Fruit fly (Drosophila melanogaster) whole organism, embryonic: ENCODE measurements around the gene Lcp65Aa.

ENCODE experiments used
- Antp ChIP-seq: fragments of 200-800 bp; sonication (Bioruptor generic); optimal IDR thresholded peaks from 3 replicates; lab custom pipeline; 2016; ENCODE audit warnings: missing biosample characterization, missing genetic modification characterization
- Blimp-1 ChIP-seq: fragments of 200-800 bp; sonication (Bioruptor generic); optimal IDR thresholded peaks from 3 replicates; lab custom pipeline; 2018; ENCODE audit warnings: missing biosample characterization, missing genetic modification characterization, mild to moderate bottlenecking, moderate library complexity, missing genetic modification reagents
- CG10267 ChIP-seq: fragments of 200-800 bp; sonication (Bioruptor generic); optimal IDR thresholded peaks from 2 replicates; lab custom pipeline; 2018; ENCODE audit warnings: missing biosample characterization, mild to moderate bottlenecking, missing genetic modification characterization, moderate library complexity
- CG10366 ChIP-seq: fragments of 200-800 bp; sonication (Bioruptor generic); IDR thresholded peaks from 2 replicates; pipeline ENCODE4 v1.3.6; 2022; ENCODE audit warnings: missing biosample characterization, missing genetic modification characterization
- CG10431 ChIP-seq: fragments of 200-800 bp; sonication (Bioruptor generic); optimal IDR thresholded peaks from 3 replicates; lab custom pipeline; 2018; ENCODE audit warnings: missing biosample characterization, mild to moderate bottlenecking, missing genetic modification characterization
- CG11456 ChIP-seq: fragments of 200-800 bp; sonication (Bioruptor generic); IDR thresholded peaks from 3 replicates; pipeline ENCODE4 v1.3.6; 2022; ENCODE audit warnings: missing biosample characterization, missing genetic modification characterization
- CG12071 ChIP-seq: fragments of 200-800 bp; sonication (Bioruptor generic); optimal IDR thresholded peaks from 3 replicates; lab custom pipeline; 2018; ENCODE audit warnings: missing biosample characterization, mild to moderate bottlenecking, missing genetic modification characterization
- CG12942 ChIP-seq: fragments of 200-800 bp; sonication (Bioruptor generic); optimal IDR thresholded peaks from 3 replicates; lab custom pipeline; 2016; ENCODE audit warnings: missing biosample characterization, missing genetic modification characterization
- CG13424 ChIP-seq: fragments of 200-800 bp; sonication (Bioruptor generic); optimal IDR thresholded peaks from 2 replicates; lab custom pipeline; 2019; ENCODE audit warnings: missing biosample characterization, mild to moderate bottlenecking, missing genetic modification characterization, moderate library complexity
- CG13624 ChIP-seq: fragments of 200-800 bp; sonication (Bioruptor generic); optimal IDR thresholded peaks from 2 replicates; lab custom pipeline; 2016; ENCODE audit warnings: missing biosample characterization, missing genetic modification characterization
- CG15269 ChIP-seq: fragments of 200-800 bp; sonication (Bioruptor generic); optimal IDR thresholded peaks from 2 replicates; lab custom pipeline; 2018; ENCODE audit warnings: missing biosample characterization, mild to moderate bottlenecking, missing genetic modification characterization, moderate library complexity
- CG17328 ChIP-seq: fragments of 200-800 bp; sonication (Bioruptor generic); IDR thresholded peaks from 2 replicates; pipeline ENCODE4 v1.3.6; 2022; ENCODE audit warnings: missing biosample characterization, missing genetic modification characterization
- CG17359 ChIP-seq: fragments of 200-800 bp; sonication (Bioruptor generic); optimal IDR thresholded peaks from 3 replicates; lab custom pipeline; 2018; ENCODE audit warnings: missing biosample characterization, mild to moderate bottlenecking, missing genetic modification characterization, moderate library complexity
- CG30403 ChIP-seq: fragments of 200-800 bp; sonication (Bioruptor generic); optimal IDR thresholded peaks from 3 replicates; lab custom pipeline; 2016; ENCODE audit warnings: missing biosample characterization, missing genetic modification characterization
- CG3281 ChIP-seq: fragments of 200-800 bp; sonication (Bioruptor generic); optimal IDR thresholded peaks from 3 replicates; lab custom pipeline; 2017; ENCODE audit warnings: missing biosample characterization, mild to moderate bottlenecking, missing genetic modification characterization
- CG4820 ChIP-seq: fragments of 200-800 bp; sonication (Bioruptor generic); optimal IDR thresholded peaks from 3 replicates; lab custom pipeline; 2016; ENCODE audit warnings: missing biosample characterization, missing genetic modification characterization
- CG5953 ChIP-seq: fragments of 200-800 bp; sonication (Bioruptor generic); IDR thresholded peaks from 2 replicates; pipeline ENCODE4 v1.3.6; 2022; ENCODE audit warnings: missing biosample characterization, missing genetic modification characterization
- CG6689 ChIP-seq: fragments of 200-800 bp; sonication (Bioruptor generic); IDR thresholded peaks from 2 replicates; pipeline ENCODE4 v1.3.6; 2022; ENCODE audit warnings: missing biosample characterization, missing genetic modification characterization
- CG6765 ChIP-seq: fragments of 200-800 bp; sonication (Bioruptor generic); optimal IDR thresholded peaks from 3 replicates; lab custom pipeline; 2017; ENCODE audit warnings: missing biosample characterization, mild to moderate bottlenecking, missing genetic modification characterization
- CG8388 ChIP-seq: fragments of 200-800 bp; sonication (Bioruptor generic); optimal IDR thresholded peaks from 2 replicates; lab custom pipeline; 2019; ENCODE audit warnings: missing biosample characterization, mild to moderate bottlenecking, missing genetic modification characterization, moderate library complexity
- CG9797 ChIP-seq: fragments of 200-800 bp; sonication (Bioruptor generic); optimal IDR thresholded peaks from 3 replicates; lab custom pipeline; 2018; ENCODE audit warnings: missing biosample characterization, mild to moderate bottlenecking, missing genetic modification characterization
- Dip2 ChIP-seq: fragments of 200-800 bp; sonication (Bioruptor generic); IDR thresholded peaks from 2 replicates; pipeline ENCODE4 v1.3.6; 2022; ENCODE audit warnings: missing biosample characterization, missing genetic modification characterization
- E2f2 ChIP-seq: fragments of 200-800 bp; sonication (Bioruptor generic); IDR thresholded peaks from 2 replicates; pipeline ENCODE4 v1.3.6; 2022; ENCODE audit warnings: missing biosample characterization, missing genetic modification characterization
- Gug ChIP-seq: fragments of 200-800 bp; sonication (Bioruptor generic); IDR thresholded peaks from 4 replicates; pipeline ENCODE4 v1.3.6; 2022; ENCODE audit warnings: missing biosample characterization, missing genetic modification characterization
- HHEX ChIP-seq: fragments of 200-800 bp; sonication (Bioruptor generic); optimal IDR thresholded peaks from 3 replicates; lab custom pipeline; 2017; ENCODE audit warnings: missing biosample characterization, mild to moderate bottlenecking, missing genetic modification characterization, missing genetic modification reagents
- Hmx ChIP-seq: fragments of 200-800 bp; sonication (Bioruptor generic); optimal IDR thresholded peaks from 2 replicates; lab custom pipeline; 2016; ENCODE audit warnings: missing biosample characterization, missing genetic modification characterization
- Lhr ChIP-seq: fragments of 200-800 bp; sonication (Bioruptor generic); optimal IDR thresholded peaks from 3 replicates; lab custom pipeline; 2017; ENCODE audit warnings: mild to moderate bottlenecking, missing biosample characterization, missing genetic modification reagents, missing genetic modification characterization
- Lim3 ChIP-seq: fragments of 200-800 bp; sonication (Bioruptor generic); IDR thresholded peaks from 2 replicates; pipeline ENCODE4 v1.3.6; 2022; ENCODE audit warnings: missing biosample characterization, missing genetic modification characterization
- Pdp1 ChIP-seq, 2 experiments: fragments of 200-800 bp; sonication (Bioruptor generic); optimal IDR thresholded peaks; 3 replicates each; lab custom pipeline; 2016; ENCODE audit warnings: missing biosample characterization in 2 of 2, missing genetic modification characterization in 2 of 2, mild to moderate bottlenecking in 1 of 2, moderate library complexity in 1 of 2
- Ravus ChIP-seq: fragments of 200-800 bp; sonication (Bioruptor generic); IDR thresholded peaks from 2 replicates; pipeline ENCODE4 v1.3.6; 2022; ENCODE audit warnings: missing biosample characterization, missing genetic modification characterization
- Side ChIP-seq: fragments of 200-800 bp; sonication (Bioruptor generic); optimal IDR thresholded peaks from 2 replicates; lab custom pipeline; 2016; ENCODE audit warnings: missing biosample characterization, missing genetic modification characterization
- Sin3A ChIP-seq: fragments of >200 bp; optimal IDR thresholded peaks from 2 replicates; lab custom pipeline; 2018
- Sry-δ ChIP-seq: fragments of 200-800 bp; sonication (Bioruptor generic); optimal IDR thresholded peaks from 2 replicates; lab custom pipeline; 2016; ENCODE audit warnings: missing biosample characterization, missing genetic modification characterization
- Ssrp ChIP-seq: fragments of 200-800 bp; sonication (Bioruptor generic); optimal IDR thresholded peaks from 2 replicates; lab custom pipeline; 2018; ENCODE audit warnings: missing biosample characterization, mild to moderate bottlenecking, missing genetic modification characterization, moderate library complexity
- cas ChIP-seq: fragments of 200-800 bp; sonication (Bioruptor generic); IDR thresholded peaks from 2 replicates; pipeline ENCODE4 v1.3.6; 2022; ENCODE audit warnings: missing biosample characterization, missing genetic modification characterization
- crol ChIP-seq: fragments of 200-800 bp; sonication (Bioruptor generic); IDR thresholded peaks from 2 replicates; pipeline ENCODE4 v1.3.6; 2022; ENCODE audit warnings: missing biosample characterization, missing genetic modification characterization
- dmrt11E ChIP-seq: fragments of 200-800 bp; sonication (Bioruptor generic); optimal IDR thresholded peaks from 3 replicates; lab custom pipeline; 2018; ENCODE audit warnings: missing biosample characterization, mild to moderate bottlenecking, missing genetic modification characterization, moderate library complexity
- fd64A ChIP-seq: fragments of 200-800 bp; sonication (Bioruptor generic); optimal IDR thresholded peaks from 3 replicates; lab custom pipeline; 2018; ENCODE audit warnings: missing biosample characterization, mild to moderate bottlenecking, missing genetic modification characterization
- fru ChIP-seq: fragments of >200 bp; optimal IDR thresholded peaks from 2 replicates; lab custom pipeline; 2017
- her ChIP-seq: fragments of 200-800 bp; sonication (Bioruptor generic); optimal IDR thresholded peaks from 2 replicates; lab custom pipeline; 2016; ENCODE audit warnings: missing biosample characterization, missing genetic modification characterization
- hth ChIP-seq: fragments of >200 bp; optimal IDR thresholded peaks from 2 replicates; lab custom pipeline; 2017; ENCODE audit warnings: inconsistent platforms
- jigr1 ChIP-seq: fragments of 200-800 bp; sonication (Bioruptor generic); IDR thresholded peaks from 3 replicates; pipeline ENCODE4 v1.3.6; 2022; ENCODE audit warnings: missing biosample characterization, missing genetic modification characterization
- lab ChIP-seq: fragments of 200-800 bp; sonication (Bioruptor generic); optimal IDR thresholded peaks from 3 replicates; lab custom pipeline; 2017; ENCODE audit warnings: missing biosample characterization, missing genetic modification characterization, mild to moderate bottlenecking, moderate library complexity, missing genetic modification reagents
- lov ChIP-seq, 2 experiments: fragments of 200-800 bp in 1 of 2; fragments of >200 bp in 1 of 2; sonication (Bioruptor generic) in 1 of 2; IDR thresholded peaks in 1 of 2; optimal IDR thresholded peaks in 1 of 2; 2 replicates in 1 of 2; 3 replicates in 1 of 2; pipeline versions ENCODE4 v1.3.6 to Lab custom; 2017 to 2022; ENCODE audit warnings: missing biosample characterization in 1 of 2, missing genetic modification characterization in 1 of 2
- nerfin-2 ChIP-seq: fragments of 200-800 bp; sonication (Bioruptor generic); IDR thresholded peaks from 2 replicates; pipeline ENCODE4 v1.3.6; 2022; ENCODE audit warnings: missing biosample characterization, missing genetic modification characterization; ENCODE audit not compliant: partially characterized antibody
- oc ChIP-seq: fragments of 200-800 bp; sonication (Bioruptor generic); optimal IDR thresholded peaks from 2 replicates; lab custom pipeline; 2018; ENCODE audit warnings: missing biosample characterization, mild to moderate bottlenecking, missing genetic modification characterization, moderate library complexity
- sima ChIP-seq: fragments of 200-800 bp; sonication (Bioruptor generic); optimal IDR thresholded peaks from 2 replicates; lab custom pipeline; 2016; ENCODE audit warnings: missing biosample characterization, missing genetic modification characterization
- tin ChIP-seq: fragments of 200-800 bp; sonication (Bioruptor generic); optimal IDR thresholded peaks from 3 replicates; lab custom pipeline; 2016; ENCODE audit warnings: missing biosample characterization, missing genetic modification characterization
- trem ChIP-seq: fragments of 200-800 bp; optimal IDR thresholded peaks from 3 replicates; lab custom pipeline; 2019; ENCODE audit warnings: missing biosample characterization, mild to moderate bottlenecking, missing genetic modification characterization, moderate library complexity
- wdn ChIP-seq: fragments of 200-800 bp; sonication (Bioruptor generic); IDR thresholded peaks from 2 replicates; pipeline ENCODE4 v1.3.6; 2022; ENCODE audit warnings: missing biosample characterization, missing genetic modification characterization
- wor ChIP-seq: fragments of 200-800 bp; sonication (Bioruptor generic); IDR thresholded peaks from 2 replicates; pipeline ENCODE4 v1.3.6; 2022; ENCODE audit warnings: missing biosample characterization, missing genetic modification characterization
- zf30C ChIP-seq: fragments of 200-800 bp; sonication (Bioruptor generic); optimal IDR thresholded peaks from 3 replicates; lab custom pipeline; 2018; ENCODE audit warnings: missing biosample characterization, mild to moderate bottlenecking, missing genetic modification characterization
- zfh1 ChIP-seq: fragments of 200-800 bp; sonication (Bioruptor generic); IDR thresholded peaks from 3 replicates; pipeline ENCODE4 v1.3.6; 2022; ENCODE audit warnings: missing biosample characterization, missing genetic modification characterization

The Lcp65Aa gene

dm6 chr3L:6159863-6160262 is 8.8 kb downstream of the Lcp65Aa start (continued):
- no peak for TF ChIP-seq CG13624
- TF ChIP-seq CG6689 (GFP tag; lab: Robert Waterston, UW), result 0 out of 2 replicates have a peak, but pooled peaks have one; percentile 5
- peak; percentile 2 for TF ChIP-seq CG17359 (tag; lab: Kevin White, UChicago)
- TF ChIP-seq Lim3 (GFP tag; lab: Robert Waterston, UW), result no peak
- no peak for TF ChIP-seq crol (GFP tag; lab: Robert Waterston, UW)
- no peak for TF ChIP-seq Ravus (GFP tag; lab: Robert Waterston, UW)
- no peak for TF ChIP-seq sima (GFP tag; lab: Kevin White, UChicago)
- no peak for TF ChIP-seq cas (GFP tag; lab: Robert Waterston, UW)
- no peak for TF ChIP-seq Sin3A
- no peak for TF ChIP-seq CG11456 (GFP tag; lab: Robert Waterston, UW)
- no peak for TF ChIP-seq zf30C
- peak; percentile 12 for TF ChIP-seq CG13424
- TF ChIP-seq hth (lab: Kevin White, UChicago), result no peak
- TF ChIP-seq jigr1 (GFP tag; lab: Robert Waterston, UW), result no peak
- TF ChIP-seq CG5953 (GFP tag; lab: Robert Waterston, UW), result no peak
- no peak for TF ChIP-seq her
- no peak for TF ChIP-seq fru (lab: Kevin White, UChicago)
- peak; percentile 9 for TF ChIP-seq CG8388 (GFP tag; lab: Kevin White, UChicago)
- no peak for TF ChIP-seq CG6765 (GFP tag; lab: Kevin White, UChicago)
- no peak for TF ChIP-seq CG17328 (GFP tag; lab: Robert Waterston, UW)
- TF ChIP-seq Side, result no peak
- TF ChIP-seq tin (GFP tag; lab: Kevin White, UChicago), result no peak
- no peak for TF ChIP-seq fd64A (GFP tag; lab: Kevin White, UChicago)
- no peak for TF ChIP-seq nerfin-2 (GFP tag; lab: Robert Waterston, UW)
- no peak for TF ChIP-seq oc
- no peak for TF ChIP-seq HHEX
- TF ChIP-seq CG12942 (GFP tag; lab: Kevin White, UChicago), result no peak
- TF ChIP-seq CG30403 (GFP tag; lab: Kevin White, UChicago), result peak; percentile 1
- TF ChIP-seq Sry-δ, result no peak
- TF ChIP-seq Blimp-1, result peak; percentile 40
- TF ChIP-seq CG15269 (tag; lab: Kevin White, UChicago), result no peak
- no peak for TF ChIP-seq Hmx
- TF ChIP-seq CG10267, result peak; percentile 43
- no peak for TF ChIP-seq CG9797 (GFP tag; lab: Kevin White, UChicago)
- no peak for TF ChIP-seq zfh1
- TF ChIP-seq lab, result no peak
- no peak for TF ChIP-seq Gug (GFP tag; lab: Robert Waterston, UW)
- peak; percentile 64 for TF ChIP-seq dmrt11E (tag; lab: Kevin White, UChicago)
- no peak for TF ChIP-seq Dip2 (GFP tag; lab: Robert Waterston, UW)
- peak; percentile 33 for TF ChIP-seq Ssrp (tag; lab: Kevin White, UChicago)
- no peak for TF ChIP-seq lov (optimal IDR thresholded peaks at IDR 0.05; lab: Kevin White, UChicago)
- TF ChIP-seq lov (GFP tag; IDR thresholded peaks at IDR 0.05; lab: Robert Waterston, UW), result no peak
- no peak for TF ChIP-seq wdn
- TF ChIP-seq Pdp1 (GFP tag; optimal IDR thresholded peaks at IDR 0.05; lab: Kevin White, UChicago), result no peak
- TF ChIP-seq Lhr, result no peak
- TF ChIP-seq E2f2 (GFP tag; lab: Robert Waterston, UW), result no peak
- peak; percentile 16 for TF ChIP-seq trem
- no peak for TF ChIP-seq CG10366 (GFP tag; lab: Robert Waterston, UW)
- no peak for TF ChIP-seq CG10431 (GFP tag; lab: Kevin White, UChicago)
- TF ChIP-seq wor (GFP tag; lab: Robert Waterston, UW), result no peak
- TF ChIP-seq CG3281 (GFP tag; lab: Kevin White, UChicago), result no peak
- TF ChIP-seq Antp (GFP tag; lab: Kevin White, UChicago), result no peak
- TF ChIP-seq CG4820 (GFP tag; lab: Kevin White, UChicago), result no peak
- no peak for TF ChIP-seq CG12071 (GFP tag; lab: Kevin White, UChicago)
